Worm (Caenorhabditis elegans) whole organism, L4 larva: Measurements from ENCODE around the gene rpb-2.

Experiments used
- F37D6.2 ChIP-seq: sonication (generic microtip); optimal IDR thresholded peaks from 2 replicates; lab custom pipeline; 2016; ENCODE audit warnings: mild to moderate bottlenecking, missing genetic modification characterization, missing compliant biosample characterization
- F44E2.7 ChIP-seq: fragments of 200-800 bp; sonication (Bioruptor generic); IDR thresholded peaks from 2 replicates; pipeline ENCODE4 v2.1.2; 2022; ENCODE audit warnings: missing genetic modification characterization, missing compliant biosample characterization
- T20F7.1 ChIP-seq: fragments of 200-800 bp; sonication (Bioruptor generic); optimal IDR thresholded peaks from 2 replicates; lab custom pipeline; 2018; ENCODE audit warnings: mild to moderate bottlenecking, missing genetic modification characterization, missing compliant biosample characterization
- Y5F2A.4 ChIP-seq: fragments of 200-800 bp; sonication (Bioruptor generic); optimal IDR thresholded peaks from 2 replicates; lab custom pipeline; 2018; ENCODE audit warnings: mild to moderate bottlenecking, missing genetic modification characterization, missing compliant biosample characterization
- ZK337.2 ChIP-seq: fragments of 200-800 bp; sonication (Bioruptor generic); IDR thresholded peaks from 2 replicates; pipeline ENCODE4 v1.3.6; 2022; ENCODE audit warnings: missing genetic modification reagents, missing genetic modification characterization, missing compliant biosample characterization
- aha-1 ChIP-seq: fragments of 150-350 bp; peaks from one replicate; lab custom pipeline; 2014; ENCODE audit warnings: missing biosample characterization, missing genetic modification characterization
- ama-1 ChIP-seq: fragments of 150-350 bp; optimal IDR thresholded peaks from 2 replicates; lab custom pipeline; 2014; ENCODE audit warnings: inconsistent platforms, mixed read lengths
- ceh-32 ChIP-seq: sonication (generic microtip); optimal IDR thresholded peaks from 2 replicates; lab custom pipeline; 2016; ENCODE audit warnings: mild to moderate bottlenecking, missing genetic modification characterization, missing compliant biosample characterization; ENCODE audit not compliant: poor library complexity
- ceh-82 ChIP-seq: sonication (generic microtip); optimal IDR thresholded peaks from 2 replicates; lab custom pipeline; 2017; ENCODE audit warnings: missing biosample characterization, missing genetic modification characterization
- ces-1 ChIP-seq: fragments of 150-350 bp; sonication (generic microtip); optimal IDR thresholded peaks from 4 replicates; lab custom pipeline; 2014; ENCODE audit warnings: missing biosample characterization, missing genetic modification reagents, missing genetic modification characterization
- dmd-8 ChIP-seq: fragments of 200-800 bp; sonication (Bioruptor generic); IDR thresholded peaks from 2 replicates; pipeline ENCODE4 v1.3.6; 2022; ENCODE audit warnings: missing genetic modification characterization, missing compliant biosample characterization
- dve-1 ChIP-seq: sonication (generic microtip); optimal IDR thresholded peaks from 2 replicates; lab custom pipeline; 2017; ENCODE audit warnings: antibody characterized with exemption, mild to moderate bottlenecking, missing genetic modification characterization, missing compliant biosample characterization; ENCODE audit not compliant: insufficient read depth
- egl-27 ChIP-seq: sonication (generic microtip); optimal IDR thresholded peaks from 3 replicates; lab custom pipeline; 2017; ENCODE audit warnings: missing biosample characterization, missing genetic modification reagents, missing genetic modification characterization
- fos-1 ChIP-seq: fragments of 150-350 bp; optimal IDR thresholded peaks from 2 replicates; lab custom pipeline; 2014; ENCODE audit warnings: missing biosample characterization, missing genetic modification characterization
- gei-8 ChIP-seq: fragments of 200-800 bp; sonication (Bioruptor generic); optimal IDR thresholded peaks from 2 replicates; lab custom pipeline; 2018; ENCODE audit warnings: mild to moderate bottlenecking, missing genetic modification characterization, missing compliant biosample characterization
- hlh-11 ChIP-seq: fragments of 200-800 bp; sonication (Bioruptor generic); optimal IDR thresholded peaks from 2 replicates; lab custom pipeline; 2018; ENCODE audit warnings: mild to moderate bottlenecking, missing genetic modification characterization, missing compliant biosample characterization
- lin-1 ChIP-seq: fragments of 200-800 bp; sonication (Bioruptor generic); IDR thresholded peaks from 2 replicates; pipeline ENCODE4 v1.3.6; 2022; ENCODE audit warnings: missing genetic modification reagents, missing genetic modification characterization, missing compliant biosample characterization
- lin-38 ChIP-seq: fragments of 200-800 bp; sonication (Bioruptor generic); IDR thresholded peaks from 2 replicates; pipeline ENCODE4 v1.3.6; 2022; ENCODE audit warnings: missing genetic modification reagents, missing genetic modification characterization, missing compliant biosample characterization
- lir-3 ChIP-seq: sonication (generic microtip); optimal IDR thresholded peaks from 2 replicates; lab custom pipeline; 2016; ENCODE audit warnings: mild to moderate bottlenecking, missing genetic modification characterization, missing compliant biosample characterization
- madf-5 ChIP-seq, 2 experiments: fragments of 200-800 bp; sonication (Bioruptor generic); IDR thresholded peaks; 2 replicates each; pipeline ENCODE4 v1.3.6; 2022; ENCODE audit warnings: missing compliant biosample characterization in 2 of 2, missing genetic modification characterization in 2 of 2
- madf-9 ChIP-seq: fragments of 200-800 bp; sonication (Bioruptor generic); conservative IDR thresholded peaks from 2 replicates; pipeline ENCODE4 v1.3.6; 2022; ENCODE audit warnings: missing genetic modification reagents, missing genetic modification characterization, missing compliant biosample characterization
- mdl-1 ChIP-seq, 2 experiments: fragments of 150-350 bp in 1 of 2; sonication (generic microtip) in 1 of 2; optimal IDR thresholded peaks; 2 replicates each; lab custom pipeline; 2014 to 2017; ENCODE audit warnings: missing biosample characterization in 2 of 2, missing genetic modification characterization in 2 of 2
- nhr-102 ChIP-seq: sonication (generic microtip); optimal IDR thresholded peaks from 2 replicates; lab custom pipeline; 2016; ENCODE audit warnings: mild to moderate bottlenecking, missing genetic modification characterization, moderate library complexity, missing compliant biosample characterization
- nhr-41 ChIP-seq: fragments of 200-800 bp; sonication (Bioruptor generic); IDR thresholded peaks from 2 replicates; pipeline ENCODE4 v1.3.6; 2022; ENCODE audit warnings: missing genetic modification reagents, missing genetic modification characterization, missing compliant biosample characterization
- nhr-6 ChIP-seq: fragments of 150-350 bp; optimal IDR thresholded peaks from 2 replicates; lab custom pipeline; 2014; ENCODE audit warnings: missing biosample characterization, missing genetic modification characterization
- nhr-76 ChIP-seq: fragments of 150-350 bp; optimal IDR thresholded peaks from 2 replicates; lab custom pipeline; 2014; ENCODE audit warnings: missing biosample characterization, missing genetic modification characterization
- rbr-2 ChIP-seq: sonication (generic microtip); optimal IDR thresholded peaks from 2 replicates; lab custom pipeline; 2016; ENCODE audit warnings: missing genotype, missing genetic modification characterization, missing compliant biosample characterization
- snpc-1.2 ChIP-seq: fragments of 200-800 bp; sonication (Bioruptor generic); IDR thresholded peaks from 2 replicates; pipeline ENCODE4 v1.3.6; 2022; ENCODE audit warnings: missing genetic modification reagents, missing genetic modification characterization, missing compliant biosample characterization
- tag-97 ChIP-seq: fragments of 200-800 bp; sonication (Bioruptor generic); IDR thresholded peaks from 2 replicates; pipeline ENCODE4 v1.3.6; 2022; ENCODE audit warnings: missing genetic modification characterization, missing compliant biosample characterization
- unc-39 ChIP-seq: sonication (generic microtip); optimal IDR thresholded peaks from 2 replicates; lab custom pipeline; 2017; ENCODE audit warnings: missing biosample characterization, missing genetic modification characterization
- unc-62 ChIP-seq, 3 experiments: fragments of 150-350 bp in 1 of 3; sonication (generic microtip); optimal IDR thresholded peaks in 2 of 3; peaks in 1 of 3; 1 replicate in 1 of 3; 2 replicates in 2 of 3; lab custom pipeline; 2014 to 2017; ENCODE audit warnings: missing biosample characterization in 3 of 3, missing genetic modification characterization in 3 of 3, missing genetic modification reagents in 3 of 3, missing genotype in 1 of 3
- zfp-3 ChIP-seq: fragments of 200-800 bp; sonication (Bioruptor generic); conservative IDR thresholded peaks from 2 replicates; pipeline ENCODE4 v1.3.6; 2022; ENCODE audit warnings: missing genetic modification reagents, missing genetic modification characterization, missing compliant biosample characterization
- zip-11 ChIP-seq: fragments of 200-800 bp; sonication (Bioruptor generic); IDR thresholded peaks from 2 replicates; pipeline ENCODE4 v1.3.6; 2022; ENCODE audit warnings: missing genetic modification characterization, missing compliant biosample characterization
- zip-2 ChIP-seq: fragments of 150-350 bp; optimal IDR thresholded peaks from 2 replicates; lab custom pipeline; 2014; ENCODE audit warnings: missing biosample characterization, missing genetic modification characterization

Gene rpb-2

DNA sequence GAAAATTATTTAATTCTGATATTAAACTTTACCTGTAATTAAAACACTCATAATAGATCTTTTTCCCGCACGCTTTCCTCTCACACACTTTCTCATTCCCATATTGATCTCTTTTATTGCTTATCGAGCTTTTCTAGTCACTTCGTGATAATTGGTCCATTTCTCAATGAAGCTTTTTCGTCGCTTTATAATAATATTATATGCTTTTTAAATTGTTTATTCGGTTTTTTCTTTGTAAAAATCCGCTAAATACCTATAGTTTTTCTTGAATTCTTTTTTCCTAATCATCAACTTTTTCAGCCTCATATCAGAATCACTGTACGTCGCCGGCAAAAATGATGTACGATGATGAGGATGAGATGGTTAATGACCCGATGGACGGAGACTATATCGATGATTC is at the start of gene rpb-2:
Gene rpb-2, plus strand, starts transcription at position 301 of the 400 bp plus-strand sequence.
- TF ChIP-seq snpc-1.2 (GFP tag; lab: Robert Waterston, UW) (no peak), ceh-82 (tag; lab: Kevin White, UChicago) (no peak), madf-9 (no peak), T20F7.1 (GFP tag; lab: Kevin White, UChicago) (no peak), tag-97 (GFP tag; lab: Robert Waterston, UW) (no peak), ces-1 (GFP tag; lab: Kevin White, UChicago) (no peak), F37D6.2 (tag; lab: Kevin White, UChicago) (no peak), fos-1 (tag; lab: Kevin White, UChicago) (no peak), egl-27 (tag; lab: Kevin White, UChicago) (no peak), unc-39 (tag; lab: Kevin White, UChicago) (no peak), dve-1 (tag; lab: Kevin White, UChicago) (no peak), ZK337.2 (GFP tag; lab: Robert Waterston, UW) (no peak), rbr-2 (tag; lab: Kevin White, UChicago) (no peak), F44E2.7 (no peak), nhr-6 (no peak), ama-1 (lab: Kevin White, UChicago) (no peak)

DNA sequence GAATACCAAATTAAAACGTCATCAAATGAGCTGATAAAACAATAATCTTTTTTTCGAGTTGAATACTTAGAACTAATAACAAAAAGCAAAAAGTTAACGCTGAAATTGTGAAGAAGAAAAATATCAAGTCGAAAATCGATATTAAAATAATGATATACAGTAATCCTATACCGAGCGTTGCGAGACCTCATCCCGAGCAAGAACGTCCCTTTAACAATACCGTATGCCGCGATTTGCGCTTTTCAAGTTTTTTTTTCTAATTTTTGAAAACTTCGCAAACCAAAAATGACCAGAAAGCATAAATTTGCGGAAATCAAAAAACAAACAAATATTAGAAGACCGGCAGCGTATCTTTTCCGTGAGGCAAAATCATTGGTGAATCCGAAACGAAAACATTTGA is 48.4 kb upstream of the rpb-2 start, which contains the start of gene F26F4.5:
Gene F26F4.5, minus strand, starts transcription at position 256 of the 400 bp plus-strand sequence.
- no peak for TF ChIP-seq Y5F2A.4 (GFP tag; lab: Kevin White, UChicago)
- peak; percentile 70 for TF ChIP-seq aha-1 (tag; lab: Kevin White, UChicago)
- TF ChIP-seq egl-27 (tag; lab: Kevin White, UChicago), result no peak
- no peak for TF ChIP-seq lin-1 (GFP tag; lab: Robert Waterston, UW)
- TF ChIP-seq lin-38 (GFP tag; lab: Robert Waterston, UW), result peak; percentile 45; the same call in 1 of the 2 replicates
- no peak for TF ChIP-seq F37D6.2 (tag; lab: Kevin White, UChicago)
- no peak for TF ChIP-seq dmd-8 (GFP tag; lab: Robert Waterston, UW)

DNA sequence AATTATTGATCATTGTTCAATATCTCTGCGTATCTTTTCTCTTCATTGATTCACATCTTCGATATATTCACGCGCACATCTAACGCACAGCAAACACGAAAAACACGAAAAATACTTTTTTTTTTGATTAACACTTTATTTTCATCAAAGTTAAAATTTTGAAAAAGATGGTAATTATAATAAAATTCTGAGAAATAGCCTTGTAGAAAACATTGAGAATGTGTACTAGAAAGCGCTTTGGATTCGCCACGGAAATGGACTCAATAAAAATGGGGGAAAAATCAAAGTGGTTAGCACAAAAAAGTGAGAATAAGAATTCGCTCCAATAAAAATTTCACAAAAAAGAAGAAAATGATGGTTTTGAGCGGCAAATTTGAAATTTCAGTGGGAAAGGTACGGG is 45.8 kb upstream of the rpb-2 start, which contains the start of gene F26F4.6:
Gene F26F4.6, minus strand, starts transcription at position 101 of the 400 bp plus-strand sequence.
- TF ChIP-seq hlh-11 (tag; lab: Kevin White, UChicago) (no peak), ceh-32 (tag; lab: Kevin White, UChicago) (no peak), zip-11 (GFP tag; lab: Robert Waterston, UW) (no peak), lir-3 (tag; lab: Kevin White, UChicago) (no peak), nhr-102 (tag; lab: Kevin White, UChicago) (no peak), nhr-76 (tag; lab: Kevin White, UChicago) (no peak), ZK337.2 (GFP tag; lab: Robert Waterston, UW) (no peak), zip-2 (tag; lab: Kevin White, UChicago) (no peak), madf-9 (no peak), mdl-1 (tag; optimal IDR thresholded peaks at IDR 0.05; lab: Kevin White, UChicago) (no peak), madf-5 (GFP tag; IDR thresholded peaks at IDR 0.05; lab: Robert Waterston, UW) (no peak), gei-8 (GFP tag; lab: Kevin White, UChicago) (no peak), nhr-41 (GFP tag; lab: Robert Waterston, UW) (no peak)

DNA sequence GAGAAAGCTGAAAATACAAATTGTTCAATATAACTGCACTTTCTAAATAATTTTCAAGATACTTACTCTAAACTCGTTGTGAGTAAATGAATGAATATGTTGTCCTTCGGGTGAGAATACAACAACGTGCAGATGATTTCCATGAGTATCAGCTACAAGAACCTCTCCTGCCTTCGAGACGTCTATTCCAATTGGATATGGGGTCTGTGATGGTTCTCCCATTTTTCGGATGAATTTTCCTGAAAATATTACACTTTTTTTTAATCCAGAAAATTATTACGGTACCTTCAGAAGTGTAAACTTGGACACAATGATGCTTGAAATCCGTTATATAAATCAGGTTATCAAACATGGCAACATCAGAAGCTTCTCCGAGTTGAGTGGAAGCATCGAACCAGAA is 44.1 kb upstream of the rpb-2 start:
- TF ChIP-seq unc-62 (GFP tag; optimal IDR thresholded peaks at IDR 0.05 in 1 of 2; lab: Kevin White, UChicago), result peak in 1 of 2 experiments; percentile 91
- TF ChIP-seq unc-62 (tag; optimal IDR thresholded peaks at IDR 0.05; lab: Kevin White, UChicago), result no peak
- no peak for TF ChIP-seq zfp-3 (GFP tag; lab: Robert Waterston, UW)
